Worm (Caenorhabditis elegans) whole organism, late embryonic: Measurements from ENCODE around the gene lury-1.
"Not testable (repeated sequence)": the region's sequence is repeated elsewhere in the genome, so short reads cannot be mapped to it uniquely, and the experiment has no call there.

ENCODE experiments used
- T23F11.4 ChIP-seq: fragments of 200-800 bp; sonication (Bioruptor generic); optimal IDR thresholded peaks from 2 replicates; lab custom pipeline; 2018; ENCODE audit warnings: mild to moderate bottlenecking, missing genetic modification characterization, missing compliant biosample characterization
- ama-1 ChIP-seq: fragments of 150-350 bp; optimal IDR thresholded peaks from 2 replicates; lab custom pipeline; 2014
- ceh-2 ChIP-seq: sonication (generic microtip); optimal IDR thresholded peaks from 2 replicates; lab custom pipeline; 2016; ENCODE audit warnings: missing genotype, missing genetic modification characterization, missing compliant biosample characterization
- ceh-22 ChIP-seq: sonication (generic microtip); optimal IDR thresholded peaks from 2 replicates; lab custom pipeline; 2017; ENCODE audit warnings: missing biosample characterization, missing genetic modification characterization
- ceh-24 ChIP-seq: sonication (generic microtip); optimal IDR thresholded peaks from 2 replicates; lab custom pipeline; 2016; ENCODE audit warnings: mild to moderate bottlenecking, missing genetic modification characterization, missing compliant biosample characterization
- ceh-30 ChIP-seq: fragments of 150-350 bp; optimal IDR thresholded peaks from 2 replicates; lab custom pipeline; 2014; ENCODE audit warnings: missing biosample characterization, missing genetic modification characterization
- ceh-31 ChIP-seq: sonication (generic microtip); optimal IDR thresholded peaks from 2 replicates; lab custom pipeline; 2016; ENCODE audit warnings: missing genetic modification characterization, missing compliant biosample characterization
- ceh-34 ChIP-seq: sonication (generic microtip); optimal IDR thresholded peaks from 2 replicates; lab custom pipeline; 2016; ENCODE audit warnings: mild to moderate bottlenecking, missing genetic modification characterization, missing compliant biosample characterization
- ceh-6 ChIP-seq: fragments of 200-800 bp; sonication (Bioruptor generic); optimal IDR thresholded peaks from 2 replicates; lab custom pipeline; 2018; ENCODE audit warnings: mild to moderate bottlenecking, missing genetic modification characterization, missing compliant biosample characterization
- che-1 ChIP-seq: sonication (generic microtip); optimal IDR thresholded peaks from 2 replicates; lab custom pipeline; 2016; ENCODE audit warnings: mild to moderate bottlenecking, missing genetic modification characterization, missing compliant biosample characterization
- dmd-4 ChIP-seq: sonication (generic microtip); optimal IDR thresholded peaks from 2 replicates; lab custom pipeline; 2016; ENCODE audit warnings: borderline replicate concordance, missing genetic modification characterization, missing compliant biosample characterization
- dve-1 ChIP-seq: sonication (generic microtip); optimal IDR thresholded peaks from 2 replicates; lab custom pipeline; 2017; ENCODE audit warnings: antibody characterized with exemption, mild to moderate bottlenecking, missing genetic modification characterization, missing compliant biosample characterization
- eyg-1 ChIP-seq: sonication (generic microtip); optimal IDR thresholded peaks from 2 replicates; lab custom pipeline; 2016; ENCODE audit warnings: missing genotype, missing genetic modification characterization, missing compliant biosample characterization
- fax-1 ChIP-seq: sonication (generic microtip); optimal IDR thresholded peaks from 2 replicates; lab custom pipeline; 2016; ENCODE audit warnings: missing genotype, missing genetic modification characterization, missing compliant biosample characterization
- fkh-6 ChIP-seq: sonication (generic microtip); optimal IDR thresholded peaks from 2 replicates; lab custom pipeline; 2016; ENCODE audit warnings: missing genetic modification characterization, missing compliant biosample characterization
- gmeb-2 ChIP-seq: sonication (generic microtip); optimal IDR thresholded peaks from 2 replicates; lab custom pipeline; 2016; ENCODE audit warnings: missing genetic modification characterization, inconsistent platforms, missing compliant biosample characterization
- hlh-15 ChIP-seq: sonication (generic microtip); optimal IDR thresholded peaks from 2 replicates; lab custom pipeline; 2016; ENCODE audit warnings: missing genetic modification characterization, missing compliant biosample characterization
- hlh-6 ChIP-seq: sonication (generic microtip); optimal IDR thresholded peaks from 2 replicates; lab custom pipeline; 2016; ENCODE audit warnings: missing genotype, missing genetic modification characterization, missing compliant biosample characterization
- mec-3 ChIP-seq: sonication (generic microtip); optimal IDR thresholded peaks from 2 replicates; lab custom pipeline; 2016; ENCODE audit warnings: borderline replicate concordance, missing genetic modification characterization, missing compliant biosample characterization
- nfya-1 ChIP-seq: sonication (generic microtip); optimal IDR thresholded peaks from 2 replicates; lab custom pipeline; 2017; ENCODE audit warnings: missing genetic modification characterization, mild to moderate bottlenecking, missing compliant biosample characterization, antibody characterized with exemption, moderate library complexity
- odd-2 ChIP-seq: sonication (generic microtip); optimal IDR thresholded peaks from 2 replicates; lab custom pipeline; 2017; ENCODE audit warnings: antibody characterized with exemption, mild to moderate bottlenecking, missing genetic modification characterization, missing compliant biosample characterization
- pag-3 ChIP-seq: sonication (generic microtip); optimal IDR thresholded peaks from 2 replicates; lab custom pipeline; 2016; ENCODE audit warnings: missing compliant biosample characterization, missing genetic modification characterization, borderline replicate concordance
- pax-1 ChIP-seq: fragments of 150-350 bp; optimal IDR thresholded peaks from 2 replicates; lab custom pipeline; 2014; ENCODE audit warnings: missing biosample characterization, missing genetic modification characterization
- pqm-1 ChIP-seq: sonication (generic microtip); optimal IDR thresholded peaks from 2 replicates; lab custom pipeline; 2016; ENCODE audit warnings: missing genetic modification characterization, missing compliant biosample characterization
- pros-1 ChIP-seq: fragments of 150-350 bp; optimal IDR thresholded peaks from 2 replicates; lab custom pipeline; 2014; ENCODE audit warnings: missing biosample characterization, missing genetic modification reagents, missing genetic modification characterization
- ref-2 ChIP-seq: sonication (generic microtip); optimal IDR thresholded peaks from 2 replicates; lab custom pipeline; 2016; ENCODE audit warnings: missing genetic modification characterization, missing compliant biosample characterization
- tbx-2 ChIP-seq: sonication (generic microtip); optimal IDR thresholded peaks from 2 replicates; lab custom pipeline; 2016; ENCODE audit warnings: missing genetic modification characterization, missing compliant biosample characterization
- unc-3 ChIP-seq, 2 experiments: fragments of 200-800 bp in 1 of 2; sonication (Bioruptor generic) in 1 of 2; sonication (generic microtip) in 1 of 2; conservative IDR thresholded peaks in 1 of 2; optimal IDR thresholded peaks in 1 of 2; 2 replicates each; pipeline versions ENCODE4 v1.3.6 to Lab custom; 2016 to 2022; ENCODE audit warnings: missing compliant biosample characterization in 2 of 2, missing genetic modification characterization in 2 of 2, missing genetic modification reagents in 1 of 2
- unc-42 ChIP-seq: sonication (generic microtip); optimal IDR thresholded peaks from 2 replicates; lab custom pipeline; 2016; ENCODE audit warnings: missing genotype, missing genetic modification characterization, missing compliant biosample characterization
- unc-86 ChIP-seq: sonication (generic microtip); optimal IDR thresholded peaks from 2 replicates; lab custom pipeline; 2016; ENCODE audit warnings: missing genetic modification characterization, missing compliant biosample characterization
- zip-5 ChIP-seq: sonication (generic microtip); optimal IDR thresholded peaks from 2 replicates; lab custom pipeline; 2016; ENCODE audit warnings: missing genetic modification characterization, missing compliant biosample characterization
- ztf-16 ChIP-seq: sonication (generic microtip); optimal IDR thresholded peaks from 2 replicates; lab custom pipeline; 2017; ENCODE audit warnings: missing genetic modification characterization, missing compliant biosample characterization

lury-1 gene

DNA sequence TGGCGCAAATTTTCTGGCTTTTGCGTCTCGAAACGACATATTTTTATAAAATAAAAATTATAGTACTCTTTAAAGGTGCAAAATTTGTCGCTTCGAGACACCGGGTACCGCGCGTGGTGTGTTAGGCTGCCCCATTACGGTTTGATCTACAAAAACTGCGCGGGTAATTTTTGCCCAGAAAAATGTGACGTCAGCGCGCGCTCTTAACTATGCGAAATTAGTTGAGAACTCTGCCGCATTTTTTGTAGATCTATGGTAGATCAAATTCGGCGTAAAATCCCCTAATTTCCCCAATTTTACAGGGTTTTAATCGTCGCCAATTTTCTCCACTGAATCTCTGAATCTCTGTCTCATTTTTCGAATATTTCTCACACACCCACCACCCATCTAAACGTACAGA lies 25.8 kb upstream of the lury-1 start, which contains the start of gene Y75B8A.8:
Y75B8A.8 (plus strand) TSS at position 301 of the 400 bp plus-strand sequence.
- no peak for TF ChIP-seq pag-3 (tag; lab: Kevin White, UChicago)
- no peak for TF ChIP-seq pqm-1
- TF ChIP-seq unc-3 (GFP tag; conservative IDR thresholded peaks at IDR 0.05; lab: Robert Waterston, UW) = no peak
- TF ChIP-seq unc-3 (tag; optimal IDR thresholded peaks at IDR 0.05; lab: Kevin White, UChicago) = no peak
- no peak for TF ChIP-seq zip-5 (tag; lab: Kevin White, UChicago)
- TF ChIP-seq eyg-1 (tag; lab: Kevin White, UChicago) = no peak
- no peak for TF ChIP-seq pax-1 (tag; lab: Kevin White, UChicago)
- no peak for TF ChIP-seq fkh-6 (tag; lab: Kevin White, UChicago)
- no peak for TF ChIP-seq odd-2
- no peak for TF ChIP-seq unc-42 (tag; lab: Kevin White, UChicago)
- TF ChIP-seq mec-3 (tag; lab: Kevin White, UChicago) = no peak
- no peak for TF ChIP-seq ceh-22
- TF ChIP-seq pros-1 (tag; lab: Kevin White, UChicago) = no peak
- no peak for TF ChIP-seq T23F11.4 (GFP tag; lab: Kevin White, UChicago)

ce11 chrIII:12160929-12161328 lies 25.3 kb upstream of the lury-1 start:
- TF ChIP-seq nfya-1 (tag; lab: Kevin White, UChicago) = peak; percentile 78
- TF ChIP-seq ceh-6 (GFP tag; lab: Kevin White, UChicago) = no peak

ce11 chrIII:12164414-12164813 lies 21.8 kb upstream of the lury-1 start:
- TF ChIP-seq nfya-1 (tag; lab: Kevin White, UChicago) (peak; percentile 63), ceh-6 (GFP tag; lab: Kevin White, UChicago) (no peak)

- TF ChIP-seq hlh-6 (peak; percentile 30), ceh-24 (no peak), ama-1 (no peak), hlh-15 (no peak), ceh-22 (no peak)
These were observed 20.9 kb upstream of the lury-1 start for ce11 chrIII:12165305-12165704.

ce11 chrIII:12167030-12167429 lies 19.2 kb upstream of the lury-1 start:
- TF ChIP-seq zip-5 (tag; lab: Kevin White, UChicago) = no peak
- no peak for TF ChIP-seq gmeb-2 (tag; lab: Kevin White, UChicago)
- no peak for TF ChIP-seq fax-1 (tag; lab: Kevin White, UChicago)
- no peak for TF ChIP-seq dve-1 (tag; lab: Kevin White, UChicago)
- TF ChIP-seq T23F11.4 (GFP tag; lab: Kevin White, UChicago) = no peak
- no peak for TF ChIP-seq ztf-16 (tag; lab: Kevin White, UChicago)
- TF ChIP-seq unc-86 (tag; lab: Kevin White, UChicago) = no peak
- no peak for TF ChIP-seq che-1 (tag; lab: Kevin White, UChicago)

ce11 chrIII:12177145-12177544 lies 9.1 kb upstream of the lury-1 start, which contains the start of gene gly-11:
gly-11 (minus strand) TSS chrIII:12177245.
- not testable (repeated sequence) for TF ChIP-seq fax-1, ceh-34, zip-5 (tag; lab: Kevin White, UChicago)

DNA sequence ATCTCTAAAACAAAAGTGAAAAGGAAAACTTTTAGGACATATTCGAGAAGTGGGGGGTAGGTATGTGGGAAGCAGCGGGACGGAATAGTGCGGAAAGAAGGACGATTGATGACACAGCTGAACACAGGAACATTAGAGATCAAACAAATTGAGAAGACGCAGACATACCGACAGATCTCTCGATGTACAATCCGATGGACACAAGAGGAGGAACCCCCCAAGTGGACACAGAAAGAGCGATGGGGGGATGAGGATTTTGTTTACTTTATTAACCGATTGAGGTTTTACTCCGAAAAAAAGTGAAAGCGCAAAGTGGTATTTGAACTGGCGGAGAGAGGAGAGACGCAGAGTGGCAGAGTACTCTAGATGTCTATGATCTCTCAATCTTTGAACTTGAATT lies 8.1 kb upstream of the lury-1 start:
- TF ChIP-seq ceh-2 (tag; lab: Kevin White, UChicago) = peak; percentile 53
- TF ChIP-seq nfya-1 (tag; lab: Kevin White, UChicago) = peak; percentile 44
- peak; percentile 41 for TF ChIP-seq ref-2
- TF ChIP-seq ceh-30 (tag; lab: Kevin White, UChicago) = no peak
- peak; percentile 42 for TF ChIP-seq tbx-2 (tag; lab: Kevin White, UChicago)
- TF ChIP-seq ceh-31 (tag; lab: Kevin White, UChicago) = peak; percentile 5
- peak; percentile 23 for TF ChIP-seq ceh-34 (tag; lab: Kevin White, UChicago)
- TF ChIP-seq ceh-24 = no peak
- TF ChIP-seq dmd-4 (tag; lab: Kevin White, UChicago) = peak; percentile 1
- TF ChIP-seq, all 69 proteins: peak for 7
